Fruit fly (Drosophila melanogaster) whole organism, embryonic: ENCODE results near the gene CG7058.

ENCODE experiments used
- Abd-B ChIP-seq: fragments of 200-800 bp; sonication (Bioruptor generic); optimal IDR thresholded peaks from 2 replicates; lab custom pipeline; 2018; ENCODE audit warnings: missing biosample characterization, mild to moderate bottlenecking, missing genetic modification characterization, moderate library complexity
- Atf3 ChIP-seq: fragments of 200-800 bp; sonication (Bioruptor generic); optimal IDR thresholded peaks from 3 replicates; lab custom pipeline; 2016; ENCODE audit warnings: missing biosample characterization, missing genetic modification characterization
- B-H1 ChIP-seq: fragments of 200-800 bp; sonication (Bioruptor generic); IDR thresholded peaks from 3 replicates; pipeline ENCODE4 v1.3.6; 2022; ENCODE audit warnings: missing biosample characterization, missing genetic modification characterization
- Bdp1 ChIP-seq: fragments of 200-800 bp; sonication (Bioruptor generic); optimal IDR thresholded peaks from 3 replicates; lab custom pipeline; 2016; ENCODE audit warnings: missing biosample characterization, missing genetic modification characterization
- CG10654 ChIP-seq: fragments of 200-800 bp; sonication (Bioruptor generic); optimal IDR thresholded peaks from 2 replicates; lab custom pipeline; 2016; ENCODE audit warnings: missing biosample characterization, missing genetic modification characterization
- CG12391 ChIP-seq: fragments of 200-800 bp; sonication (Bioruptor generic); optimal IDR thresholded peaks from 3 replicates; lab custom pipeline; 2018; ENCODE audit warnings: missing biosample characterization, mild to moderate bottlenecking, missing genetic modification characterization, moderate library complexity
- CG12769 ChIP-seq: fragments of 200-800 bp; sonication (Bioruptor generic); optimal IDR thresholded peaks from 2 replicates; lab custom pipeline; 2019; ENCODE audit warnings: missing biosample characterization, mild to moderate bottlenecking, missing genetic modification characterization, moderate library complexity
- CG13424 ChIP-seq: fragments of 200-800 bp; sonication (Bioruptor generic); optimal IDR thresholded peaks from 2 replicates; lab custom pipeline; 2019; ENCODE audit warnings: missing biosample characterization, mild to moderate bottlenecking, missing genetic modification characterization, moderate library complexity
- CG15514 ChIP-seq: fragments of 200-800 bp; sonication (Bioruptor generic); optimal IDR thresholded peaks from 3 replicates; lab custom pipeline; 2017; ENCODE audit warnings: missing biosample characterization, missing genetic modification characterization, mild to moderate bottlenecking, moderate library complexity, missing genetic modification reagents
- CG15696 ChIP-seq: fragments of 200-800 bp; sonication (Bioruptor generic); optimal IDR thresholded peaks from 2 replicates; lab custom pipeline; 2019; ENCODE audit warnings: missing biosample characterization, mild to moderate bottlenecking, missing genetic modification characterization, moderate library complexity
- CG16815 ChIP-seq: fragments of 200-800 bp; sonication (Bioruptor generic); optimal IDR thresholded peaks from 3 replicates; lab custom pipeline; 2017; ENCODE audit warnings: missing biosample characterization, mild to moderate bottlenecking, missing genetic modification characterization
- CG30020 ChIP-seq: fragments of 200-800 bp; optimal IDR thresholded peaks from 2 replicates; lab custom pipeline; 2019; ENCODE audit warnings: missing biosample characterization, mild to moderate bottlenecking, missing genetic modification characterization, moderate library complexity
- CG3407 ChIP-seq: fragments of 200-800 bp; sonication (Bioruptor generic); optimal IDR thresholded peaks from 2 replicates; lab custom pipeline; 2018; ENCODE audit warnings: missing biosample characterization, mild to moderate bottlenecking, missing genetic modification characterization
- CG34224 ChIP-seq: fragments of 200-800 bp; sonication (Bioruptor generic); IDR thresholded peaks from 3 replicates; pipeline ENCODE4 v1.3.6; 2022; ENCODE audit warnings: missing biosample characterization, missing genetic modification characterization; ENCODE audit not compliant: partially characterized antibody
- CG4707 ChIP-seq: fragments of 200-800 bp; sonication (Bioruptor generic); optimal IDR thresholded peaks from 2 replicates; lab custom pipeline; 2018; ENCODE audit warnings: missing biosample characterization, mild to moderate bottlenecking, missing genetic modification characterization, moderate library complexity
- CG5245 ChIP-seq: fragments of 200-800 bp; sonication (Bioruptor generic); optimal IDR thresholded peaks from 3 replicates; lab custom pipeline; 2016; ENCODE audit warnings: missing biosample characterization, missing genetic modification characterization
- CG7357 ChIP-seq: fragments of 200-800 bp; sonication (Bioruptor generic); IDR thresholded peaks from 3 replicates; pipeline ENCODE4 v1.3.6; 2022; ENCODE audit warnings: missing biosample characterization, missing genetic modification characterization
- CG9437 ChIP-seq: fragments of 200-800 bp; sonication (Bioruptor generic); optimal IDR thresholded peaks from 2 replicates; lab custom pipeline; 2018; ENCODE audit warnings: missing biosample characterization, mild to moderate bottlenecking, missing genetic modification characterization
- CHES-1-like ChIP-seq: fragments of 200-800 bp; sonication (Bioruptor generic); optimal IDR thresholded peaks from 2 replicates; lab custom pipeline; 2016; ENCODE audit warnings: missing biosample characterization, missing genetic modification characterization
- D ChIP-seq, 2 experiments: fragments of 200-800 bp in 1 of 2; fragments of >200 bp in 1 of 2; sonication (Bioruptor generic) in 1 of 2; optimal IDR thresholded peaks; 2 replicates in 1 of 2; 3 replicates in 1 of 2; lab custom pipeline; 2017; ENCODE audit warnings: mild to moderate bottlenecking in 1 of 2, missing biosample characterization in 1 of 2, missing genetic modification characterization in 1 of 2, missing genetic modification reagents in 1 of 2
- D19B ChIP-seq: fragments of 200-800 bp; sonication (Bioruptor generic); optimal IDR thresholded peaks from 2 replicates; lab custom pipeline; 2017; ENCODE audit warnings: missing biosample characterization, mild to moderate bottlenecking, missing genetic modification characterization
- Dek ChIP-seq: fragments of 200-800 bp; sonication (Bioruptor generic); optimal IDR thresholded peaks from 3 replicates; lab custom pipeline; 2019; ENCODE audit warnings: missing biosample characterization, mild to moderate bottlenecking, missing genetic modification characterization, moderate library complexity
- GATAe ChIP-seq: fragments of 200-800 bp; sonication (Bioruptor generic); conservative IDR thresholded peaks from 2 replicates; pipeline ENCODE4 v1.3.6; 2022; ENCODE audit warnings: missing biosample characterization, missing genetic modification characterization
- Gsc ChIP-seq: fragments of 200-800 bp; sonication (Bioruptor generic); IDR thresholded peaks from 2 replicates; pipeline ENCODE4 v1.3.6; 2022; ENCODE audit warnings: missing biosample characterization, missing genetic modification characterization
- Hand ChIP-seq: fragments of 200-800 bp; sonication (Bioruptor generic); optimal IDR thresholded peaks from 2 replicates; lab custom pipeline; 2017; ENCODE audit warnings: mild to moderate bottlenecking, missing biosample characterization, missing genetic modification reagents, missing genetic modification characterization
- MBD-R2 ChIP-seq: fragments of 200-800 bp; sonication (Bioruptor generic); IDR thresholded peaks from 2 replicates; pipeline ENCODE4 v1.3.6; 2022; ENCODE audit warnings: missing biosample characterization, missing genetic modification characterization
- ara ChIP-seq: fragments of 200-800 bp; sonication (Bioruptor generic); IDR thresholded peaks from 2 replicates; pipeline ENCODE4 v1.3.6; 2022; ENCODE audit warnings: missing biosample characterization, missing genetic modification characterization
- bcd ChIP-seq: fragments of 200-800 bp; sonication (Bioruptor generic); optimal IDR thresholded peaks from 2 replicates; lab custom pipeline; 2017; ENCODE audit warnings: missing biosample characterization, mild to moderate bottlenecking, missing genetic modification characterization
- bsh ChIP-seq, 2 experiments: fragments of 200-800 bp; sonication (Bioruptor generic); optimal IDR thresholded peaks; 2 replicates each; lab custom pipeline; 2017 to 2018; ENCODE audit warnings: mild to moderate bottlenecking in 2 of 2, missing biosample characterization in 2 of 2, missing genetic modification characterization in 2 of 2, moderate library complexity in 1 of 2
- dmrt11E ChIP-seq: fragments of 200-800 bp; sonication (Bioruptor generic); optimal IDR thresholded peaks from 3 replicates; lab custom pipeline; 2018; ENCODE audit warnings: missing biosample characterization, mild to moderate bottlenecking, missing genetic modification characterization, moderate library complexity
- eve ChIP-seq, 2 experiments: fragments of >200 bp; optimal IDR thresholded peaks; 2 replicates each; lab custom pipeline; 2017; ENCODE audit warnings: missing biosample characterization in 2 of 2, missing genetic modification characterization in 2 of 2
- ewg ChIP-seq: fragments of 200-800 bp; sonication (Bioruptor generic); optimal IDR thresholded peaks from 3 replicates; lab custom pipeline; 2017; ENCODE audit warnings: mild to moderate bottlenecking, missing biosample characterization, missing genetic modification reagents, missing genetic modification characterization
- eyg ChIP-seq: fragments of 200-800 bp; sonication (Bioruptor generic); optimal IDR thresholded peaks from 3 replicates; lab custom pipeline; 2016; ENCODE audit warnings: missing biosample characterization, missing genetic modification characterization
- fd3F ChIP-seq: fragments of 200-800 bp; sonication (Bioruptor generic); optimal IDR thresholded peaks from 2 replicates; lab custom pipeline; 2018; ENCODE audit warnings: missing biosample characterization, mild to moderate bottlenecking, missing genetic modification characterization, moderate library complexity
- fd64A ChIP-seq: fragments of 200-800 bp; sonication (Bioruptor generic); optimal IDR thresholded peaks from 3 replicates; lab custom pipeline; 2018; ENCODE audit warnings: missing biosample characterization, mild to moderate bottlenecking, missing genetic modification characterization
- gce ChIP-seq: fragments of 200-800 bp; sonication (Bioruptor generic); IDR thresholded peaks from 3 replicates; pipeline ENCODE4 v1.3.6; 2022; ENCODE audit warnings: missing biosample characterization, missing genetic modification characterization
- gem ChIP-seq: fragments of 200-800 bp; sonication (Bioruptor generic); optimal IDR thresholded peaks from 2 replicates; lab custom pipeline; 2019; ENCODE audit warnings: missing biosample characterization, mild to moderate bottlenecking, missing genetic modification characterization, moderate library complexity
- gsb ChIP-seq: fragments of 200-800 bp; sonication (Bioruptor generic); IDR thresholded peaks from 2 replicates; pipeline ENCODE4 v1.3.6; 2022; ENCODE audit warnings: missing biosample characterization, missing genetic modification characterization
- h ChIP-seq: fragments of >200 bp; optimal IDR thresholded peaks from 2 replicates; lab custom pipeline; 2017
- lmd ChIP-seq: fragments of 200-800 bp; sonication (Bioruptor generic); IDR thresholded peaks from 2 replicates; pipeline ENCODE4 v1.3.6; 2022; ENCODE audit warnings: missing biosample characterization, missing genetic modification characterization
- mam ChIP-seq: fragments of 200-800 bp; sonication (Bioruptor generic); optimal IDR thresholded peaks from 3 replicates; lab custom pipeline; 2016; ENCODE audit warnings: missing biosample characterization, missing genetic modification characterization
- nerfin-2 ChIP-seq: fragments of 200-800 bp; sonication (Bioruptor generic); IDR thresholded peaks from 2 replicates; pipeline ENCODE4 v1.3.6; 2022; ENCODE audit warnings: missing biosample characterization, missing genetic modification characterization; ENCODE audit not compliant: partially characterized antibody
- sd ChIP-seq: fragments of 200-800 bp; sonication (Bioruptor generic); optimal IDR thresholded peaks from 3 replicates; lab custom pipeline; 2018; ENCODE audit warnings: missing biosample characterization, mild to moderate bottlenecking, missing genetic modification characterization, moderate library complexity
- seq ChIP-seq: fragments of 200-800 bp; sonication (Bioruptor generic); IDR thresholded peaks from 2 replicates; pipeline ENCODE4 v1.3.6; 2022; ENCODE audit warnings: missing biosample characterization, missing genetic modification characterization
- sisA ChIP-seq: fragments of 200-800 bp; sonication (Bioruptor generic); IDR thresholded peaks from 2 replicates; pipeline ENCODE4 v1.3.6; 2022; ENCODE audit warnings: missing biosample characterization, missing genetic modification characterization
- toy ChIP-seq: fragments of 200-800 bp; sonication (Bioruptor generic); IDR thresholded peaks from 2 replicates; pipeline ENCODE4 v1.3.6; 2022; ENCODE audit warnings: missing biosample characterization, missing genetic modification characterization
- usp ChIP-seq: fragments of >200 bp; optimal IDR thresholded peaks from 2 replicates; lab custom pipeline; 2017; ENCODE audit warnings: missing biosample characterization, missing genetic modification characterization
- zen ChIP-seq: fragments of 200-800 bp; sonication (Bioruptor generic); optimal IDR thresholded peaks from 3 replicates; lab custom pipeline; 2018; ENCODE audit warnings: missing biosample characterization, mild to moderate bottlenecking, missing genetic modification characterization, moderate library complexity
- zen2 ChIP-seq: fragments of 200-800 bp; sonication (Bioruptor generic); IDR thresholded peaks from 3 replicates; pipeline ENCODE4 v1.3.6; 2022; ENCODE audit warnings: missing biosample characterization, missing genetic modification characterization; ENCODE audit not compliant: partially characterized antibody

CG7058 gene

dm6 chrX:18775839-18776538 lies 30.5 kb upstream of the CG7058 start (continued):
- TF ChIP-seq B-H1 (GFP tag; lab: Robert Waterston, UW) = no peak
- no peak for TF ChIP-seq toy (GFP tag; lab: Robert Waterston, UW)
- TF ChIP-seq CG10654 = peak; percentile 47
- TF ChIP-seq CG30020 (tag; lab: Kevin White, UChicago) = peak; percentile 34
- TF ChIP-seq gsb (GFP tag; lab: Robert Waterston, UW) = no peak
- peak; percentile 84 to 86 for TF ChIP-seq bsh (GFP tag; optimal IDR thresholded peaks at IDR 0.05; lab: Kevin White, UChicago)
- TF ChIP-seq dmrt11E (tag; lab: Kevin White, UChicago) = peak; percentile 89
- TF ChIP-seq eve (GFP tag; optimal IDR thresholded peaks at IDR 0.05; lab: Kevin White, UChicago) = no peak
- TF ChIP-seq MBD-R2 = no peak
- TF ChIP-seq h (lab: Kevin White, UChicago) = no peak
- peak; percentile 68 for TF ChIP-seq CG16815 (GFP tag; lab: Kevin White, UChicago)
- TF ChIP-seq Dek (tag; lab: Kevin White, UChicago) = peak; percentile 17
- TF ChIP-seq Gsc (GFP tag; lab: Robert Waterston, UW) = no peak
- peak; percentile 71 for TF ChIP-seq ewg
- TF ChIP-seq fd3F (GFP tag; lab: Kevin White, UChicago) = no peak
- peak; percentile 43 for TF ChIP-seq bcd (GFP tag; lab: Kevin White, UChicago)
- TF ChIP-seq CG12391 (tag; lab: Kevin White, UChicago) = peak; percentile 81
- no peak for TF ChIP-seq fd64A
- no peak for TF ChIP-seq D19B
- TF ChIP-seq CG12769 (tag; lab: Kevin White, UChicago) = no peak
- no peak for TF ChIP-seq CG5245
- TF ChIP-seq gem (tag; lab: Kevin White, UChicago) = peak; percentile 87
- TF ChIP-seq CG4707 = peak; percentile 19
- peak; percentile 77 for TF ChIP-seq CG9437 (GFP tag; lab: Kevin White, UChicago)
- no peak for TF ChIP-seq CHES-1-like (GFP tag; lab: Kevin White, UChicago)
- TF ChIP-seq Abd-B (GFP tag; lab: Kevin White, UChicago) = peak; percentile 54
- TF ChIP-seq CG15696 (tag; lab: Kevin White, UChicago) = peak; percentile 46
- TF ChIP-seq ara (GFP tag; lab: Robert Waterston, UW) = peak; percentile 45; the same call in 1 of the 2 replicates
- TF ChIP-seq eyg = no peak
- no peak for TF ChIP-seq usp (GFP tag; lab: Kevin White, UChicago)
- TF ChIP-seq mam (GFP tag; lab: Kevin White, UChicago) = no peak
- TF ChIP-seq gce (GFP tag; lab: Robert Waterston, UW) = no peak
- TF ChIP-seq Hand (GFP tag; lab: Kevin White, UChicago) = no peak
- no peak for TF ChIP-seq D (optimal IDR thresholded peaks at IDR 0.05; lab: Kevin White, UChicago)
- peak; percentile 70 for TF ChIP-seq D (GFP tag; optimal IDR thresholded peaks at IDR 0.05; lab: Kevin White, UChicago)
- peak; percentile 61 for TF ChIP-seq CG3407
- no peak for TF ChIP-seq zen2 (GFP tag; lab: Robert Waterston, UW)
- TF ChIP-seq Bdp1 = peak; percentile 15
- TF ChIP-seq CG13424 (tag; lab: Kevin White, UChicago) = peak; percentile 74
- TF ChIP-seq sisA (GFP tag; lab: Robert Waterston, UW) = peak; percentile 30; the same call in 1 of the 2 replicates
- TF ChIP-seq GATAe (GFP tag; lab: Robert Waterston, UW) = no peak
- TF ChIP-seq Atf3 = no peak
- no peak for TF ChIP-seq seq (GFP tag; lab: Robert Waterston, UW)
- no peak for TF ChIP-seq sd (tag; lab: Kevin White, UChicago)
- TF ChIP-seq nerfin-2 (GFP tag; lab: Robert Waterston, UW) = no peak
- peak; percentile 38; the same call in 1 of the 3 replicates for TF ChIP-seq CG7357 (GFP tag; lab: Robert Waterston, UW)
- TF ChIP-seq CG15514 = no peak
- no peak for TF ChIP-seq CG34224 (GFP tag; lab: Robert Waterston, UW)
- TF ChIP-seq zen (tag; lab: Kevin White, UChicago) = no peak
- peak; percentile 49; the same call in 1 of the 2 replicates for TF ChIP-seq lmd
